Fruit fly (Drosophila melanogaster) whole organism, prepupa: ENCODE measurements around the gene Ing5.

Source experiments
- CG11902 ChIP-seq: fragments of 200-800 bp; sonication (Bioruptor generic); optimal IDR thresholded peaks from 3 replicates; lab custom pipeline; 2016; ENCODE audit warnings: missing biosample characterization, missing genetic modification characterization
- CG16779 ChIP-seq: fragments of 200-800 bp; sonication (Bioruptor generic); optimal IDR thresholded peaks from 3 replicates; lab custom pipeline; 2017; ENCODE audit warnings: missing biosample characterization, mild to moderate bottlenecking, missing genetic modification characterization
- CG6276 ChIP-seq: fragments of 200-800 bp; sonication (Bioruptor generic); optimal IDR thresholded peaks from 2 replicates; lab custom pipeline; 2017; ENCODE audit warnings: missing biosample characterization, mild to moderate bottlenecking, missing genetic modification characterization
- Eip78C ChIP-seq: fragments of 200-800 bp; sonication (Bioruptor generic); peaks from one replicate; lab custom pipeline; 2016; ENCODE audit warnings: missing biosample characterization, missing genetic modification characterization
- Hr38 ChIP-seq: sonication (Bioruptor generic); optimal IDR thresholded peaks from 2 replicates; lab custom pipeline; 2016; ENCODE audit warnings: missing biosample characterization, missing genetic modification characterization
- Hr39 ChIP-seq: fragments of 200-800 bp; sonication (Bioruptor generic); optimal IDR thresholded peaks from 2 replicates; lab custom pipeline; 2016; ENCODE audit warnings: missing biosample characterization, missing genetic modification characterization
- OdsH ChIP-seq: fragments of 200-800 bp; sonication (Bioruptor generic); optimal IDR thresholded peaks from 3 replicates; lab custom pipeline; 2016; ENCODE audit warnings: missing biosample characterization, missing genetic modification characterization
- salr ChIP-seq, 2 experiments: fragments of 200-800 bp; sonication (Bioruptor generic); optimal IDR thresholded peaks; 3 replicates each; lab custom pipeline; 2016 to 2018; ENCODE audit warnings: missing biosample characterization in 2 of 2, missing genetic modification characterization in 2 of 2, mild to moderate bottlenecking in 1 of 2

DNA sequence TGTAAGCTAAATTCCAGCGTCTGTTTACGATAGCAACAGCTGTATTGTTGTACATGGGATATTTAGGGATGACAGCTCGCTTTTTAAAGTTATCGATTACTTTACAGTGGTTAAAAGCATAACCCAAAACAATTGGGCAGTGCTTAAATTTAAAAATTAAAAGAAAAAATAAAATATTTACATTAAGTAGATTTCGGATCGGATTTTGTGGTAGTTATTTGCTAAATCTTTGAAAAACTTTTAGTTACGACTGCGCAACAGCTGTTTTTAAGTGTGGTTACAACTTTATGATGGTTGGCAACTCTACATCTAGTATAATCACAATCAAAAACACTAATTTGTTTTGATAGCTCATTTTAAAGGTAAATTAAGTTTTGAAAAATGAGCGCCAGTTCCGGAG, at the start of gene Ing5, which contains the start of gene CG7099:
- TF ChIP-seq CG16779 (no peak), Hr39 (GFP tag; lab: Kevin White, UChicago) (peak; percentile 95), salr (GFP tag; optimal IDR thresholded peaks at IDR 0.05; lab: Kevin White, UChicago) (peak; percentile 88 to 92), Hr38 (GFP tag; lab: Kevin White, UChicago) (peak; percentile 19), Eip78C (GFP tag; lab: Kevin White, UChicago) (peak; percentile 98), OdsH (GFP tag; lab: Kevin White, UChicago) (peak; percentile 97), CG11902 (GFP tag; lab: Kevin White, UChicago) (peak; percentile 94), CG6276 (GFP tag; lab: Kevin White, UChicago) (no peak)
